Fruit fly (Drosophila melanogaster) whole organism, adult: ENCODE results near the gene CG12123.

Experiments
- CG11617 ChIP-seq: fragments of 200-800 bp; sonication (Bioruptor generic); optimal IDR thresholded peaks from 2 replicates; lab custom pipeline; 2017; ENCODE audit warnings: mild to moderate bottlenecking, missing biosample characterization, missing genetic modification reagents, missing genetic modification characterization
- CG12768 ChIP-seq: fragments of 200-800 bp; sonication (Bioruptor generic); optimal IDR thresholded peaks from 2 replicates; lab custom pipeline; 2017; ENCODE audit warnings: missing biosample characterization, missing genetic modification characterization, mild to moderate bottlenecking, moderate library complexity, missing genetic modification reagents
- CG14711 ChIP-seq: fragments of 200-800 bp; sonication (Bioruptor generic); optimal IDR thresholded peaks from 2 replicates; lab custom pipeline; 2018; ENCODE audit warnings: missing biosample characterization, mild to moderate bottlenecking, missing genetic modification characterization, moderate library complexity
- CG5204 ChIP-seq: fragments of 200-800 bp; sonication (Bioruptor generic); optimal IDR thresholded peaks from 2 replicates; lab custom pipeline; 2016; ENCODE audit warnings: missing biosample characterization, missing genetic modification characterization
- Clk ChIP-seq: fragments of 200-800 bp; sonication (Bioruptor generic); optimal IDR thresholded peaks from 2 replicates; lab custom pipeline; 2017; ENCODE audit warnings: missing biosample characterization, missing genetic modification characterization
- cic ChIP-seq: fragments of 200-800 bp; sonication (Bioruptor generic); optimal IDR thresholded peaks from 2 replicates; lab custom pipeline; 2017; ENCODE audit warnings: missing biosample characterization, mild to moderate bottlenecking, missing genetic modification characterization, moderate library complexity
- kay ChIP-seq: fragments of 200-800 bp; sonication (Bioruptor generic); peaks from one replicate; lab custom pipeline; 2016; ENCODE audit warnings: missing biosample characterization, missing genetic modification characterization, borderline replicate concordance
- pad ChIP-seq: fragments of 200-800 bp; sonication (Bioruptor generic); optimal IDR thresholded peaks from 3 replicates; lab custom pipeline; 2017; ENCODE audit warnings: missing biosample characterization, missing genetic modification characterization, mild to moderate bottlenecking, moderate library complexity, missing genetic modification reagents
- tj ChIP-seq: fragments of 200-800 bp; sonication (Bioruptor generic); optimal IDR thresholded peaks from 3 replicates; lab custom pipeline; 2017; ENCODE audit warnings: missing biosample characterization, mild to moderate bottlenecking, missing genetic modification characterization, moderate library complexity

DNA sequence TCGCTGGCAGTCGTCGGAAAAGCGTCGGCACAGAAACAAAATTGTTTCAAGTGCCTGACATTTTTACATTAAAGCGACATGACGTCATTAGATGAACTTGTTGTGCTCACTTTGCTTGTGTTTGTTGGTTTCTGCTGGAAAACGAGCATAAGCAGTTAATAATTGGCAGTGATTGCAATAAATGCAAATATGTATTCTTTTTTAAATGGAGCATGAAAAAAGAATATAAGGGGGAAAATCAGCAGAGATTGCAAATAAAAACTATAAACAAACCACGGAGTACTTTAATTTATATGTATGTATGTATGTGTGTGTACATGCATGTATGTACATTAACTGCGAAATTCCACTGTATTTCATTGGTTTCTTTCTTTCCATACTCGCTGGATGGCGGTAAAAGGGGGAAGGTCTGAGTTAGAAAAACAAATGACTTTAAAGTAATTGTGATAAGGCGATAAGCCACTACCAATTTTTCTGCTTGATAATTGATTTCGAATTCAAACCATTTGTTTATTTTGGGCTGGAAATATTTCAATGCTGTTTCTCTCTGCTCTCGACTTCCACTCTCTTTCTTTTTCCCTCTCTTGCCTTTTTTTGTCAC lies 28.5 kb downstream of the CG12123 start:
- TF ChIP-seq cic (no peak), pad (no peak), CG12768 (GFP tag; lab: Kevin White, UChicago) (no peak), CG11617 (GFP tag; lab: Kevin White, UChicago) (no peak), CG5204 (no peak), kay (GFP tag; lab: Kevin White, UChicago) (peak; percentile 34), tj (GFP tag; lab: Kevin White, UChicago) (peak; percentile 93), CG14711 (no peak), Clk (GFP tag; lab: Kevin White, UChicago) (no peak)
